Worm (Caenorhabditis elegans) whole organism, L3 larva: ENCODE results near the gene sec-16A.2.

Experiments used
- R02D3.7 ChIP-seq: fragments of 150-350 bp; optimal IDR thresholded peaks from 2 replicates; lab custom pipeline; 2014; ENCODE audit warnings: missing biosample characterization, missing genetic modification characterization
- ZK546.5 ChIP-seq: sonication (generic microtip); optimal IDR thresholded peaks from 2 replicates; lab custom pipeline; 2017; ENCODE audit warnings: missing biosample characterization, missing genetic modification characterization
- aly-2 ChIP-seq: fragments of 150-350 bp; optimal IDR thresholded peaks from 2 replicates; lab custom pipeline; 2014; ENCODE audit warnings: missing biosample characterization, missing genetic modification characterization
- ama-1 ChIP-seq: fragments of 150-350 bp; optimal IDR thresholded peaks from 2 replicates; lab custom pipeline; 2018
- ceh-82 ChIP-seq: fragments of 150-350 bp; optimal IDR thresholded peaks from 2 replicates; lab custom pipeline; 2014; ENCODE audit warnings: missing biosample characterization, missing genetic modification characterization
- ceh-9 ChIP-seq: sonication (generic microtip); optimal IDR thresholded peaks from 2 replicates; lab custom pipeline; 2018; ENCODE audit warnings: missing biosample characterization, missing genetic modification characterization
- daf-12 ChIP-seq: fragments of 150-350 bp; optimal IDR thresholded peaks from 2 replicates; lab custom pipeline; 2014; ENCODE audit warnings: missing biosample characterization, missing genetic modification reagents, missing genetic modification characterization
- egl-27 ChIP-seq: sonication (generic microtip); optimal IDR thresholded peaks from 4 replicates; lab custom pipeline; 2017; ENCODE audit warnings: missing biosample characterization, missing genetic modification reagents, missing genetic modification characterization
- egl-5 ChIP-seq: fragments of 150-350 bp; optimal IDR thresholded peaks from 2 replicates; lab custom pipeline; 2017; ENCODE audit warnings: missing biosample characterization, missing genetic modification reagents, missing genetic modification characterization, inconsistent platforms
- elt-2 ChIP-seq: sonication (generic microtip); optimal IDR thresholded peaks from 2 replicates; lab custom pipeline; 2016; ENCODE audit warnings: missing genetic modification reagents, mild to moderate bottlenecking, missing genetic modification characterization, missing compliant biosample characterization
- elt-3 ChIP-seq, 3 experiments: fragments of 150-350 bp in 1 of 3; sonication (generic microtip) in 2 of 3; optimal IDR thresholded peaks; 2 replicates in 2 of 3; 4 replicates in 1 of 3; lab custom pipeline; 2014 to 2017; ENCODE audit warnings: missing biosample characterization in 3 of 3, missing genetic modification characterization in 3 of 3
- fkh-10 ChIP-seq: sonication (generic microtip); optimal IDR thresholded peaks from 2 replicates; lab custom pipeline; 2017; ENCODE audit warnings: missing biosample characterization, missing genetic modification reagents, missing genetic modification characterization
- fkh-2 ChIP-seq: fragments of 150-350 bp; optimal IDR thresholded peaks from 2 replicates; lab custom pipeline; 2014; ENCODE audit warnings: missing biosample characterization, missing genetic modification reagents, missing genetic modification characterization
- hmg-11 ChIP-seq: sonication (generic microtip); optimal IDR thresholded peaks from 2 replicates; lab custom pipeline; 2016; ENCODE audit warnings: missing genetic modification characterization, missing compliant biosample characterization
- mdl-1 ChIP-seq: fragments of 150-350 bp; optimal IDR thresholded peaks from 2 replicates; lab custom pipeline; 2014; ENCODE audit warnings: missing biosample characterization, missing genetic modification characterization
- mml-1 ChIP-seq: fragments of 150-350 bp; sonication (generic microtip); optimal IDR thresholded peaks from 3 replicates; lab custom pipeline; 2014; ENCODE audit warnings: missing biosample characterization, missing genetic modification characterization
- nfya-1 ChIP-seq: sonication (generic microtip); optimal IDR thresholded peaks from 2 replicates; lab custom pipeline; 2017; ENCODE audit warnings: missing genetic modification characterization, mild to moderate bottlenecking, missing compliant biosample characterization, antibody characterized with exemption, moderate library complexity; ENCODE audit not compliant: insufficient read depth
- nhr-12 ChIP-seq: fragments of 150-350 bp; optimal IDR thresholded peaks from 2 replicates; lab custom pipeline; 2014; ENCODE audit warnings: missing biosample characterization, missing genetic modification characterization
- nhr-23 ChIP-seq: fragments of 150-350 bp; optimal IDR thresholded peaks from 2 replicates; lab custom pipeline; 2014; ENCODE audit warnings: missing biosample characterization, missing genetic modification reagents, missing genetic modification characterization
- nhr-237 ChIP-seq: fragments of 150-350 bp; optimal IDR thresholded peaks from 2 replicates; lab custom pipeline; 2014; ENCODE audit warnings: missing biosample characterization, missing genetic modification characterization
- nhr-25 ChIP-seq: sonication (generic microtip); optimal IDR thresholded peaks from 2 replicates; lab custom pipeline; 2017; ENCODE audit warnings: missing biosample characterization, missing genetic modification characterization
- nhr-28 ChIP-seq: fragments of 150-350 bp; optimal IDR thresholded peaks from 2 replicates; lab custom pipeline; 2014; ENCODE audit warnings: missing biosample characterization, missing genetic modification characterization
- nhr-43 ChIP-seq: sonication (generic microtip); optimal IDR thresholded peaks from 2 replicates; lab custom pipeline; 2016; ENCODE audit warnings: mild to moderate bottlenecking, missing genetic modification characterization, missing compliant biosample characterization; ENCODE audit not compliant: poor library complexity, severe bottlenecking
- nhr-76 ChIP-seq: fragments of 150-350 bp; sonication (generic microtip); optimal IDR thresholded peaks from 5 replicates; lab custom pipeline; 2014; ENCODE audit warnings: missing biosample characterization, missing genetic modification characterization
- pha-4 ChIP-seq: fragments of 150-350 bp; optimal IDR thresholded peaks from 2 replicates; lab custom pipeline; 2014; ENCODE audit warnings: missing biosample characterization, missing genetic modification reagents, missing genetic modification characterization
- pqm-1 ChIP-seq: fragments of 150-350 bp; optimal IDR thresholded peaks from 2 replicates; lab custom pipeline; 2017; ENCODE audit warnings: missing biosample characterization, missing genetic modification characterization, inconsistent platforms
- skn-1 ChIP-seq: fragments of 150-350 bp; optimal IDR thresholded peaks from 2 replicates; lab custom pipeline; 2014; ENCODE audit warnings: missing biosample characterization, missing genetic modification characterization
- snpc-4 ChIP-seq: fragments of 150-350 bp; optimal IDR thresholded peaks from 2 replicates; lab custom pipeline; 2014; ENCODE audit warnings: missing biosample characterization, missing genetic modification characterization
- unc-39 ChIP-seq: sonication (generic microtip); optimal IDR thresholded peaks from 4 replicates; lab custom pipeline; 2017; ENCODE audit warnings: missing biosample characterization, missing genetic modification characterization
- unc-62 ChIP-seq: fragments of 150-350 bp; sonication (generic microtip); optimal IDR thresholded peaks from 4 replicates; lab custom pipeline; 2014; ENCODE audit warnings: missing biosample characterization, missing genetic modification reagents, missing genetic modification characterization
- zag-1 ChIP-seq: fragments of 150-350 bp; optimal IDR thresholded peaks from 2 replicates; lab custom pipeline; 2014; ENCODE audit warnings: missing biosample characterization, missing genetic modification characterization
- ztf-11 ChIP-seq: fragments of 150-350 bp; optimal IDR thresholded peaks from 2 replicates; lab custom pipeline; 2014; ENCODE audit warnings: missing biosample characterization, missing genetic modification characterization

sec-16A.2 gene

DNA sequence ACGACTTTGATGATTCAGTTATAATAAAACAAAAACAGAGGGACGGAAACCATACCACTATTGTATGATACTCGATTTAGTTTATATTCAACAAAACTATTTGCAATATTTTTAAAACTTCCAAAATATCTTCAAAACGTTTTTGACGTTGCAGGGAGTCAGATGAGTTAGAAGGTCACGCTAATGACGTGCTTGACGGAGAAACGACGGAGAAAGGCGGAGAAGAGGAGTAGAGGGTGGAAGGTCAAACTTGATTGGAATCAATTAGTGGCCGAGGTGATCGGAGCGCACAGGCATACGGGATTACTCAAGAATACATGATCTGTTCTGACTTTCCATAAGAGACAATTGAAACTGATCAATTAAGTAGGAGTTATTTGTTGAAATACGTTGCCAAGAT, 15.8 kb downstream of the sec-16A.2 start:
- TF ChIP-seq nhr-25: peak; percentile 54
- no peak for TF ChIP-seq elt-3 (tag; optimal IDR thresholded peaks at IDR 0.05; lab: Kevin White, UChicago)
- no peak for TF ChIP-seq skn-1 (tag; lab: Kevin White, UChicago)

- TF ChIP-seq ztf-11 (tag; lab: Kevin White, UChicago) (no peak), unc-62 (GFP tag; lab: Kevin White, UChicago) (no peak), egl-27 (no peak), fkh-10 (GFP tag; lab: Kevin White, UChicago) (no peak), nhr-28 (tag; lab: Kevin White, UChicago) (no peak), mml-1 (tag; lab: Kevin White, UChicago) (no peak), nhr-76 (no peak), fkh-2 (tag; lab: Kevin White, UChicago) (no peak), zag-1 (tag; lab: Kevin White, UChicago) (no peak), R02D3.7 (tag; lab: Kevin White, UChicago) (no peak)
These were observed 20.6 kb downstream of the sec-16A.2 start, which contains the start of gene R09F10.5 for ce11 chrX:8307600-8307999. TSS of gene R09F10.5 (minus strand) at chrX:8307700.

- TF ChIP-seq fkh-10 (GFP tag; lab: Kevin White, UChicago): peak; percentile 22
- no peak for TF ChIP-seq nfya-1 (tag; lab: Kevin White, UChicago)
These were observed 21.4 kb downstream of the sec-16A.2 start for ce11 chrX:8308491-8308890.

- TF ChIP-seq aly-2 (tag; lab: Kevin White, UChicago) (no peak), daf-12 (tag; lab: Kevin White, UChicago) (no peak), nhr-12 (tag; lab: Kevin White, UChicago) (no peak), pqm-1 (tag; lab: Kevin White, UChicago) (no peak), unc-39 (tag; lab: Kevin White, UChicago) (no peak), fkh-10 (GFP tag; lab: Kevin White, UChicago) (no peak), ceh-82 (tag; lab: Kevin White, UChicago) (no peak), R02D3.7 (tag; lab: Kevin White, UChicago) (no peak), fkh-2 (tag; lab: Kevin White, UChicago) (no peak), elt-2 (tag; lab: Kevin White, UChicago) (no peak), elt-3 (tag; optimal IDR thresholded peaks at IDR 0.05; lab: Kevin White, UChicago) (no peak), mdl-1 (tag; lab: Kevin White, UChicago) (no peak), nhr-237 (tag; lab: Kevin White, UChicago) (no peak), ama-1 (lab: Kevin White, UChicago) (no peak)
These were observed 23.7 kb downstream of the sec-16A.2 start for ce11 chrX:8310747-8311146.

- TF ChIP-seq nhr-43 (tag; lab: Kevin White, UChicago): no peak
- TF ChIP-seq, all 47 proteins: peak for 0
These were observed 24.5 kb downstream of the sec-16A.2 start for ce11 chrX:8311590-8311989.

DNA sequence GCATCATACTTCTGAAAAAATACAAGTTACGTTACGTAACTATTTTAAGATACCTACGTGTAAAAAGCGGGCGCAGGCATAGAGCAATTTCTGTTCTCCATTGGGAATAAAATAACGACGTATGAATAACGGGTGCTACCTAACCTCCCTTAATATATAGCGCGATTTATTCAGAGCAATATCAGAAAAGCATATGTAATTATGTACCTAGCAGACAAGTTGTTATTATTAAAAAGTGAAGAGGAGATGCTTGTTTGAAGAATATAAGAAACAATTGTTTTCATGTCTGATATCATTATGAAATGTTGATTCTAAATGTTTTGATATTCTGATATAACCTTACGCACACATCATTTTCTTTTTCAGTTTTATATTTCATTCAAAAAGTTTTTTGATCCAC, 31.9 kb downstream of the sec-16A.2 start, which contains the start of gene srh-11:
Gene srh-11 (minus strand): TSS at position 101 of the 400 bp plus-strand sequence.
- TF ChIP-seq egl-5 (tag; lab: Kevin White, UChicago) (no peak), nhr-23 (no peak), ztf-11 (tag; lab: Kevin White, UChicago) (no peak), snpc-4 (tag; lab: Kevin White, UChicago) (no peak), egl-27 (no peak), ceh-9 (tag; lab: Kevin White, UChicago) (no peak), nhr-76 (no peak), fkh-10 (GFP tag; lab: Kevin White, UChicago) (no peak), unc-62 (GFP tag; lab: Kevin White, UChicago) (no peak), nhr-28 (tag; lab: Kevin White, UChicago) (no peak), pha-4 (tag; lab: Kevin White, UChicago) (no peak)

- no peak for TF ChIP-seq R02D3.7 (tag; lab: Kevin White, UChicago)
- TF ChIP-seq nhr-28 (tag; lab: Kevin White, UChicago): no peak
- no peak for TF ChIP-seq hmg-11
- TF ChIP-seq zag-1 (tag; lab: Kevin White, UChicago): no peak
- TF ChIP-seq ZK546.5 (tag; lab: Kevin White, UChicago): no peak
- no peak for TF ChIP-seq fkh-2 (tag; lab: Kevin White, UChicago)
- TF ChIP-seq nfya-1 (tag; lab: Kevin White, UChicago): no peak
- no peak for TF ChIP-seq egl-27
These were observed 33.8 kb downstream of the sec-16A.2 start, which contains the start of gene pqn-57 for ce11 chrX:8320889-8321288. TSS of gene pqn-57 (minus strand) at chrX:8320989.
